Worm (Caenorhabditis elegans) whole organism, midembryonic: ENCODE data around the gene T05A8.6.

Source experiments
- T22C8.4 ChIP-seq: fragments of 200-800 bp; sonication (Bioruptor generic); IDR thresholded peaks from 2 replicates; pipeline ENCODE4 v1.3.6; 2022; ENCODE audit warnings: missing genetic modification characterization, missing compliant biosample characterization
- cog-1 ChIP-seq: sonication (generic microtip); optimal IDR thresholded peaks from 2 replicates; lab custom pipeline; 2016; ENCODE audit warnings: missing genetic modification characterization, missing compliant biosample characterization
- flt-1 ChIP-seq: fragments of 200-800 bp; sonication (Bioruptor generic); IDR thresholded peaks from 2 replicates; pipeline ENCODE4 v1.3.6; 2022; ENCODE audit warnings: missing genetic modification characterization, missing compliant biosample characterization
- klf-2 ChIP-seq: fragments of 200-800 bp; sonication (Bioruptor generic); conservative IDR thresholded peaks from 2 replicates; pipeline ENCODE4 v1.3.6; 2022; ENCODE audit warnings: missing genetic modification reagents, missing genetic modification characterization, missing compliant biosample characterization
- med-1 ChIP-seq: sonication (generic microtip); optimal IDR thresholded peaks from 2 replicates; lab custom pipeline; 2017; ENCODE audit warnings: missing genetic modification characterization, mild to moderate bottlenecking, missing compliant biosample characterization, antibody characterized with exemption, missing genetic modification reagents; ENCODE audit not compliant: insufficient read depth
- ref-1 ChIP-seq: fragments of 200-800 bp; sonication (Bioruptor generic); conservative IDR thresholded peaks from 2 replicates; pipeline ENCODE4 v1.3.6; 2022; ENCODE audit warnings: missing genetic modification reagents, missing genetic modification characterization, missing compliant biosample characterization
- tab-1 ChIP-seq: fragments of 200-800 bp; sonication (Bioruptor generic); IDR thresholded peaks from 2 replicates; pipeline ENCODE4 v1.3.6; 2022; ENCODE audit warnings: missing genetic modification characterization, missing compliant biosample characterization
- ztf-23 ChIP-seq: fragments of 200-800 bp; sonication (Bioruptor generic); IDR thresholded peaks from 2 replicates; pipeline ENCODE4 v1.3.6; 2022; ENCODE audit warnings: missing genetic modification reagents, missing genetic modification characterization, missing compliant biosample characterization
- ztf-29 ChIP-seq: fragments of 200-800 bp; sonication (Bioruptor generic); IDR thresholded peaks from 2 replicates; pipeline ENCODE4 v1.3.6; 2022; ENCODE audit warnings: missing genetic modification reagents, missing genetic modification characterization, missing compliant biosample characterization

- TF ChIP-seq flt-1 (no peak), klf-2 (GFP tag; lab: Robert Waterston, UW) (no peak), tab-1 (no peak), T22C8.4 (GFP tag; lab: Robert Waterston, UW) (no peak), ztf-29 (GFP tag; lab: Robert Waterston, UW) (no peak), med-1 (GFP tag; lab: Kevin White, UChicago) (no peak), ref-1 (GFP tag; lab: Robert Waterston, UW) (no peak), cog-1 (tag; lab: Kevin White, UChicago) (no peak), ztf-23 (GFP tag; lab: Robert Waterston, UW) (no peak)
Measured at ce11 chrII:2754595-2754994, 15.1 kb upstream of the T05A8.6 start.
